Worm (Caenorhabditis elegans): ENCODE measurements around the gene iff-2.

The iff-2 gene

ce11 chrII:8593840-8594625 is 32.9 kb upstream of the iff-2 start, which contains the start of gene aptf-3:
TSS of gene aptf-3 (plus strand) at chrII:8594190.
- TF ChIP-seq ref-1 (GFP tag; conservative IDR thresholded peaks at IDR 0.05) (no peak), tab-1 (GFP tag; IDR thresholded peaks at IDR 0.05) (no peak), ztf-29 (GFP tag; IDR thresholded peaks at IDR 0.05) (no peak), cog-1 (tag; optimal IDR thresholded peaks at IDR 0.05) (no peak), T22C8.4 (GFP tag; IDR thresholded peaks at IDR 0.05) (no peak), ztf-23 (GFP tag; IDR thresholded peaks at IDR 0.05) (no peak), flt-1 (GFP tag; IDR thresholded peaks at IDR 0.05) (no peak), med-1 (GFP tag; optimal IDR thresholded peaks at IDR 0.05; ENCODE audit: insufficient read depth) (no peak), klf-2 (GFP tag; conservative IDR thresholded peaks at IDR 0.05) (no peak)

DNA sequence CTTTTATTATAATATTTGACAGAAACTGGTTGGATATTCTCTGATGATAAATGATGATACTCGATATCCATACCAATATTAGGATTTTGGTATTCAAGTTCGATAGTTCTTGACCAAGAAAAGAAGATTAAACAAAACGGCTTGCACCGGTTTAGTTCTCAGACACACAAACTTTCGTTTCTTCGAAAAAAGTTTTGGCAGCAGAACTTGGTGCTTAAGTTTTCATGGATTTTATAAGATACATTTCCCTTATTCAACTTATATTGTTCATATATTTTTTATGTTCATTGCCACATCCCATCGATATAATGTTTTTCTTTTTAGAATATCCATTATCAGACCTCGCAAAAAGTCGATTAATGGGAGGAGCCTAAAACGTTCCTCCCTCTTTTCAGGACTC is 29.5 kb upstream of the iff-2 start, which contains the start of gene aptf-4:
aptf-4 (plus strand) TSS at position 301 of the 400 bp plus-strand sequence.
- TF ChIP-seq cog-1 (tag; optimal IDR thresholded peaks at IDR 0.05) (no peak), ztf-23 (GFP tag; IDR thresholded peaks at IDR 0.05) (no peak), tab-1 (GFP tag; IDR thresholded peaks at IDR 0.05) (no peak), flt-1 (GFP tag; IDR thresholded peaks at IDR 0.05) (no peak), ztf-29 (GFP tag; IDR thresholded peaks at IDR 0.05) (no peak), ref-1 (GFP tag; conservative IDR thresholded peaks at IDR 0.05) (no peak), med-1 (GFP tag; optimal IDR thresholded peaks at IDR 0.05; ENCODE audit: insufficient read depth) (no peak), T22C8.4 (GFP tag; IDR thresholded peaks at IDR 0.05) (no peak), klf-2 (GFP tag; conservative IDR thresholded peaks at IDR 0.05) (no peak)

- TF ChIP-seq ztf-23 (GFP tag; IDR thresholded peaks at IDR 0.05): no peak
- TF ChIP-seq med-1 (GFP tag; optimal IDR thresholded peaks at IDR 0.05; ENCODE audit: insufficient read depth): no peak
- no peak for TF ChIP-seq ref-1 (GFP tag; conservative IDR thresholded peaks at IDR 0.05)
- TF ChIP-seq ztf-29 (GFP tag; IDR thresholded peaks at IDR 0.05): no peak
- no peak for TF ChIP-seq cog-1 (tag; optimal IDR thresholded peaks at IDR 0.05)
- no peak for TF ChIP-seq tab-1 (GFP tag; IDR thresholded peaks at IDR 0.05)
- no peak for TF ChIP-seq klf-2 (GFP tag; conservative IDR thresholded peaks at IDR 0.05)
- TF ChIP-seq T22C8.4 (GFP tag; IDR thresholded peaks at IDR 0.05): no peak
- no peak for TF ChIP-seq flt-1 (GFP tag; IDR thresholded peaks at IDR 0.05)
These were observed 28.1 kb upstream of the iff-2 start for ce11 chrII:8589227-8589626.

DNA sequence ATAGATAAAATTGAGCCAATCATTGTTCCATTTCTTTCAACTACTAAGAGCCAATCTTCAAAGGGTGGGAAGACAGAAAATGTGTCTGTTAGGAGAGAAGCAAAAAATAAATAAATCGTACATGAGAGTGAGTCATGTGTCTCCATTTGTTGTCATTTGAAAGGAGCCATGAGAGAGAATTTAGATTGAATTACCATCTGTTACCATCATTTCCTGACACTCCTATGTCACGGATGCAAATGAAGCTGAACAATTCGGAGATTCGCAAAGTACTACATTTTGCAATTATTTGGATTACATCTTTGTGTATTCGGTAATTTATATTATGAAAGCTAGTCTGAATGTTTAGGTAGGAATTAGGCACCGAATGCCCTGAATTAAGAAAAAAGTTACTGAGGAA is 27.3 kb upstream of the iff-2 start:
- no peak for TF ChIP-seq cog-1 (tag; optimal IDR thresholded peaks at IDR 0.05)

DNA sequence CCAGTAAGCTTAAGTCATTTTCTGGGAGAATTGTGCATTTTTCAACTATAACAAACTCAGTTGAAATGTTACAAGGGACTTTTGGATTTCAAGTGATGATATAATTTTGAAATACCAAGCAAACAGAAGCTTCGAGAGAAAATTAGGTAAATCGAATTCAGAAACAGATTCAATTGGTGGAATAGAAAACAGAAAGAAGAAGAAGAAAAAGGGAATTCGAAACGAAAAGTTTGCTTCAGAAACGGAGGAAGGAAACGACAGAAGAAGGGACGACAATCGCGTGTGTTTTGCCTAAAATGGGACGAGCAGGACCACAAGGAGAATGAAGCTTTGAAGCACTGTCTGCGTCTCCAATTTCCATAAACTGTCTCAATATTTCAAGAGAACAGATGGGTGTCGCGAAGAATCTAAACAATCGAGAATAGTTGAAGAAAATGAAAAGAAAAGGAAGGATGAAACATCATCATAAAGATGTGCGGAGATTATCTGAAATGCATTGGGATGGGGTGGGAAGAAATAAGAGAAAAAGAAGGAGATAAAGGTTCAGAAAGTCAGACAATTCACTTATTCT is 26.6 kb upstream of the iff-2 start:
- no peak for TF ChIP-seq ref-1 (GFP tag; conservative IDR thresholded peaks at IDR 0.05)
- TF ChIP-seq cog-1 (tag; optimal IDR thresholded peaks at IDR 0.05): no peak
- no peak for TF ChIP-seq klf-2 (GFP tag; conservative IDR thresholded peaks at IDR 0.05)
- TF ChIP-seq med-1 (GFP tag; optimal IDR thresholded peaks at IDR 0.05; ENCODE audit: insufficient read depth): no peak
- TF ChIP-seq ztf-23 (GFP tag; IDR thresholded peaks at IDR 0.05): no peak
- TF ChIP-seq flt-1 (GFP tag; IDR thresholded peaks at IDR 0.05): no peak
- TF ChIP-seq tab-1 (GFP tag; IDR thresholded peaks at IDR 0.05): no peak
- no peak for TF ChIP-seq T22C8.4 (GFP tag; IDR thresholded peaks at IDR 0.05)
- no peak for TF ChIP-seq ztf-29 (GFP tag; IDR thresholded peaks at IDR 0.05)

DNA sequence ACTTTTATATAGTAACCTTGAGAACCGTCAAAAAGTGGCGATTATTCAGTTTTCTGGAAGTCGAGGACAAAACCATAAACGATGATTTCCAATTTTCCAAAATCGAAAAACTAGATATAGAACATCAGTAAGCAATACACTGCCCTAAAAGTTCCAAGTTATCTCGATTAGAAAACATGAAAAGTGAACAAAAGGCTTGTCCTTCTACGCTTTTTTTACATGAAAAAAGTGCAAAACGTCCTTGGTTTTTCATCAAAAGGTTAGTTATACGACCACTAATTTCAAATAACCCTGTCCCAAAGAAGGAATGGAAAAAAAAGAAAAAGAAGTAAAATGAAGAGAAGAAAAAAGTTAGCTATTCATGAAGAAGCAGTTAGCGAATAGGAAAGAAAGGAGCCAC is 24.8 kb upstream of the iff-2 start:
- TF ChIP-seq klf-2 (GFP tag; conservative IDR thresholded peaks at IDR 0.05): no peak
- no peak for TF ChIP-seq ref-1 (GFP tag; conservative IDR thresholded peaks at IDR 0.05)
- TF ChIP-seq ztf-29 (GFP tag; IDR thresholded peaks at IDR 0.05): no peak
- TF ChIP-seq tab-1 (GFP tag; IDR thresholded peaks at IDR 0.05): no peak
- TF ChIP-seq ztf-23 (GFP tag; IDR thresholded peaks at IDR 0.05): no peak
- no peak for TF ChIP-seq cog-1 (tag; optimal IDR thresholded peaks at IDR 0.05)
- no peak for TF ChIP-seq med-1 (GFP tag; optimal IDR thresholded peaks at IDR 0.05; ENCODE audit: insufficient read depth)
- no peak for TF ChIP-seq flt-1 (GFP tag; IDR thresholded peaks at IDR 0.05)

- no peak for TF ChIP-seq ztf-29 (GFP tag; IDR thresholded peaks at IDR 0.05)
- TF ChIP-seq cog-1 (tag; optimal IDR thresholded peaks at IDR 0.05): no peak
- TF ChIP-seq flt-1 (GFP tag; IDR thresholded peaks at IDR 0.05): no peak
- no peak for TF ChIP-seq T22C8.4 (GFP tag; IDR thresholded peaks at IDR 0.05)
- TF ChIP-seq ztf-23 (GFP tag; IDR thresholded peaks at IDR 0.05): no peak
- TF ChIP-seq ref-1 (GFP tag; conservative IDR thresholded peaks at IDR 0.05): no peak
- no peak for TF ChIP-seq med-1 (GFP tag; optimal IDR thresholded peaks at IDR 0.05; ENCODE audit: insufficient read depth)
- TF ChIP-seq tab-1 (GFP tag; IDR thresholded peaks at IDR 0.05): no peak
- TF ChIP-seq klf-2 (GFP tag; conservative IDR thresholded peaks at IDR 0.05): no peak
These were observed 24.0 kb upstream of the iff-2 start, which contains the start of gene F54C9.11 for ce11 chrII:8585036-8585627. TSS of gene F54C9.11 (minus strand) at chrII:8585086.

DNA sequence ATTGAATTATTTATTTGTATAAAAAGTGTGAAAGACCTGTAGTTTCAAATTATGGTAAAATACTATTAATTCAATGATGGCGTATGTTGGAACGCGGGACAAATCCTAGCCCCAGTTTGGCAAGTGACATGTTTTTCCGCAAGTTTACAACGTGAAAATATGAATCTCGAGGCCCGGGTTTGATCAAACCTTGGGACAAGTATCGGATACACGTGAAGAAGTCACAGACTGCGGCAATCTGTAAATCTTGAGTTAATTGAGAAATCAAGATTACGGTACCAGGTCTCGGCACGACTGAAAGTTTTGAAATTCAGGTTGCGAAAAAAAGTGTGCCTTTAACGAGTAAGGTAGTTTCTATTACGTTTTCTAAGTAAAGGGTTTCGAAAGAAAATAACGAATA is 21.9 kb upstream of the iff-2 start:
- TF ChIP-seq ztf-23 (GFP tag; IDR thresholded peaks at IDR 0.05): no peak
- TF ChIP-seq tab-1 (GFP tag; IDR thresholded peaks at IDR 0.05): no peak
- TF ChIP-seq ref-1 (GFP tag; conservative IDR thresholded peaks at IDR 0.05): no peak
- no peak for TF ChIP-seq med-1 (GFP tag; optimal IDR thresholded peaks at IDR 0.05; ENCODE audit: insufficient read depth)
- no peak for TF ChIP-seq klf-2 (GFP tag; conservative IDR thresholded peaks at IDR 0.05)
- TF ChIP-seq flt-1 (GFP tag; IDR thresholded peaks at IDR 0.05): no peak
- no peak for TF ChIP-seq ztf-29 (GFP tag; IDR thresholded peaks at IDR 0.05)
- no peak for TF ChIP-seq T22C8.4 (GFP tag; IDR thresholded peaks at IDR 0.05)
- TF ChIP-seq cog-1 (tag; optimal IDR thresholded peaks at IDR 0.05): no peak

ce11 chrII:8581700-8582099 is 20.5 kb upstream of the iff-2 start, which contains the start of gene arl-1:
TSS of gene arl-1 (plus strand) at chrII:8582000.
- no peak for TF ChIP-seq flt-1 (GFP tag; IDR thresholded peaks at IDR 0.05)
- no peak for TF ChIP-seq cog-1 (tag; optimal IDR thresholded peaks at IDR 0.05)
- no peak for TF ChIP-seq ztf-29 (GFP tag; IDR thresholded peaks at IDR 0.05)
- TF ChIP-seq klf-2 (GFP tag; conservative IDR thresholded peaks at IDR 0.05): no peak
- no peak for TF ChIP-seq ztf-23 (GFP tag; IDR thresholded peaks at IDR 0.05)

All from whole organism, midembryonic.